Worm (Caenorhabditis elegans) whole organism, L2 larva: Measurements from ENCODE around the gene F19C7.4.
A peak's percentile ranks its signal among the peaks of the same experiment; 100 is the strongest.

Experiments used
- F13H6.1 ChIP-seq: sonication (generic microtip); optimal IDR thresholded peaks from 2 replicates; lab custom pipeline; 2016; ENCODE audit warnings: missing genetic modification characterization, missing compliant biosample characterization
- R02D3.7 ChIP-seq: fragments of 150-350 bp; optimal IDR thresholded peaks from 2 replicates; lab custom pipeline; 2014; ENCODE audit warnings: missing biosample characterization, missing genetic modification characterization
- Y55F3AM.14 ChIP-seq: fragments of 200-800 bp; sonication (Bioruptor generic); optimal IDR thresholded peaks from 2 replicates; lab custom pipeline; 2018; ENCODE audit warnings: mild to moderate bottlenecking, missing genetic modification characterization, missing compliant biosample characterization
- alr-1 ChIP-seq: fragments of 150-350 bp; optimal IDR thresholded peaks from 2 replicates; lab custom pipeline; 2014; ENCODE audit warnings: missing biosample characterization, missing genetic modification characterization
- ceh-82 ChIP-seq: fragments of 150-350 bp; optimal IDR thresholded peaks from 2 replicates; lab custom pipeline; 2014; ENCODE audit warnings: missing biosample characterization, missing genetic modification characterization
- crh-2 ChIP-seq: sonication (generic microtip); optimal IDR thresholded peaks from 2 replicates; lab custom pipeline; 2017; ENCODE audit warnings: missing biosample characterization, missing genetic modification characterization
- dmd-4 ChIP-seq: sonication (generic microtip); optimal IDR thresholded peaks from 2 replicates; lab custom pipeline; 2017; ENCODE audit warnings: missing biosample characterization, missing genetic modification characterization
- elt-1 ChIP-seq: fragments of 150-350 bp; optimal IDR thresholded peaks from 2 replicates; lab custom pipeline; 2014; ENCODE audit warnings: missing biosample characterization, missing genetic modification characterization
- elt-3 ChIP-seq: sonication (generic microtip); optimal IDR thresholded peaks from 2 replicates; lab custom pipeline; 2017; ENCODE audit warnings: missing biosample characterization, missing genetic modification characterization
- fos-1 ChIP-seq: fragments of 150-350 bp; optimal IDR thresholded peaks from 2 replicates; lab custom pipeline; 2014; ENCODE audit warnings: missing biosample characterization, missing genetic modification characterization
- gmeb-1 ChIP-seq: fragments of 150-350 bp; optimal IDR thresholded peaks from 2 replicates; lab custom pipeline; 2014; ENCODE audit warnings: missing biosample characterization, missing genetic modification characterization
- lin-11 ChIP-seq: fragments of 150-350 bp; sonication (generic microtip); optimal IDR thresholded peaks from 2 replicates; lab custom pipeline; 2014; ENCODE audit warnings: missing biosample characterization, missing genetic modification characterization, inconsistent platforms, mixed read lengths
- lin-13 ChIP-seq: fragments of 150-350 bp; optimal IDR thresholded peaks from 2 replicates; lab custom pipeline; 2014; ENCODE audit warnings: missing biosample characterization, missing genetic modification reagents, missing genetic modification characterization
- lin-39 ChIP-seq: fragments of 150-350 bp; optimal IDR thresholded peaks from 2 replicates; lab custom pipeline; 2014; ENCODE audit warnings: missing biosample characterization, missing genetic modification reagents, missing genetic modification characterization
- mab-5 ChIP-seq: fragments of 150-350 bp; optimal IDR thresholded peaks from 2 replicates; lab custom pipeline; 2014; ENCODE audit warnings: missing biosample characterization, missing genetic modification characterization
- mdl-1 ChIP-seq, 2 experiments: fragments of 150-350 bp in 1 of 2; sonication (generic microtip) in 1 of 2; optimal IDR thresholded peaks; 2 replicates each; lab custom pipeline; 2017; ENCODE audit warnings: missing biosample characterization in 2 of 2, missing genetic modification characterization in 2 of 2
- nhr-10 ChIP-seq: sonication (generic microtip); optimal IDR thresholded peaks from 2 replicates; lab custom pipeline; 2017; ENCODE audit warnings: missing biosample characterization, missing genetic modification characterization
- nhr-12 ChIP-seq: fragments of 150-350 bp; optimal IDR thresholded peaks from 2 replicates; lab custom pipeline; 2014; ENCODE audit warnings: missing biosample characterization, missing genetic modification characterization
- nhr-23 ChIP-seq: fragments of 150-350 bp; optimal IDR thresholded peaks from 2 replicates; lab custom pipeline; 2014; ENCODE audit warnings: missing biosample characterization, missing genetic modification reagents, missing genetic modification characterization
- nhr-237 ChIP-seq: fragments of 150-350 bp; optimal IDR thresholded peaks from 2 replicates; lab custom pipeline; 2014; ENCODE audit warnings: missing biosample characterization, missing genetic modification characterization
- nhr-25 ChIP-seq: fragments of 150-350 bp; sonication (generic microtip); optimal IDR thresholded peaks from 3 replicates; lab custom pipeline; 2014; ENCODE audit warnings: missing biosample characterization, missing genetic modification characterization
- nhr-6 ChIP-seq: fragments of 150-350 bp; optimal IDR thresholded peaks from 2 replicates; lab custom pipeline; 2014; ENCODE audit warnings: missing biosample characterization, missing genetic modification characterization
- nhr-77 ChIP-seq: fragments of 150-350 bp; optimal IDR thresholded peaks from 2 replicates; lab custom pipeline; 2014; ENCODE audit warnings: missing biosample characterization, missing genetic modification characterization
- peb-1 ChIP-seq: fragments of 150-350 bp; optimal IDR thresholded peaks from 2 replicates; lab custom pipeline; 2014; ENCODE audit warnings: missing biosample characterization, missing genetic modification characterization
- sma-3 ChIP-seq: sonication (generic microtip); optimal IDR thresholded peaks from 2 replicates; lab custom pipeline; 2016; ENCODE audit warnings: missing genetic modification reagents, missing genetic modification characterization, missing compliant biosample characterization
- sma-9 ChIP-seq, 2 experiments: fragments of 150-350 bp in 1 of 2; sonication (generic microtip) in 1 of 2; optimal IDR thresholded peaks; 2 replicates each; lab custom pipeline; 2014 to 2016; ENCODE audit warnings: missing genetic modification characterization in 2 of 2, mild to moderate bottlenecking in 1 of 2, missing biosample characterization in 1 of 2, missing compliant biosample characterization in 1 of 2, missing genetic modification reagents in 1 of 2, moderate library complexity in 1 of 2
- unc-62 ChIP-seq: fragments of 150-350 bp; optimal IDR thresholded peaks from 2 replicates; lab custom pipeline; 2014; ENCODE audit warnings: missing biosample characterization, missing genetic modification reagents, missing genetic modification characterization
- ztf-1 ChIP-seq: fragments of 200-800 bp; sonication (Bioruptor generic); conservative IDR thresholded peaks from 2 replicates; pipeline ENCODE4 v1.3.6; 2022; ENCODE audit warnings: missing genetic modification characterization, missing compliant biosample characterization
- ztf-11 ChIP-seq: sonication (generic microtip); optimal IDR thresholded peaks from 2 replicates; lab custom pipeline; 2017; ENCODE audit warnings: missing biosample characterization, missing genetic modification characterization

F19C7.4 gene

DNA sequence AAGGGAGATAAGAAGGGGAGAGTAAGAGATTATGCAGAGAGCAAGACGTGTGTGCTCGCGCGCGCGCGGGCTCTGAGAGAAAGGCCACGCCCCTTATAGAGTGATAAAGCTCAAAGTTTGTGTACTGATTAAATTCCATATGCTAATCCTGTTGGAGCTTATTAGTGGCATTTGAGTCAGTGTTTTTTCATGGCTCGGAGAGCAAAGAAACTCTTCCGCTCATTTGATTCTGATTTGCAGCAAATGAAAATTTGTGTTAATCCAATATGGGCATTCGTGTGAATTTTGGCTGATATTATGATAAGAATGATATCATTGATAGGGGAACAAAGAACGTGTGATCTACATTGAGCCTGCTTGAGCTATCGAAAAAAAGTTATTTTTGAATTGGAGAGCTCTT lies 10.9 kb downstream of the F19C7.4 start:
- TF ChIP-seq lin-11 (tag; lab: Kevin White, UChicago) (peak; percentile 24), nhr-23 (no peak), unc-62 (GFP tag; lab: Kevin White, UChicago) (no peak)

DNA sequence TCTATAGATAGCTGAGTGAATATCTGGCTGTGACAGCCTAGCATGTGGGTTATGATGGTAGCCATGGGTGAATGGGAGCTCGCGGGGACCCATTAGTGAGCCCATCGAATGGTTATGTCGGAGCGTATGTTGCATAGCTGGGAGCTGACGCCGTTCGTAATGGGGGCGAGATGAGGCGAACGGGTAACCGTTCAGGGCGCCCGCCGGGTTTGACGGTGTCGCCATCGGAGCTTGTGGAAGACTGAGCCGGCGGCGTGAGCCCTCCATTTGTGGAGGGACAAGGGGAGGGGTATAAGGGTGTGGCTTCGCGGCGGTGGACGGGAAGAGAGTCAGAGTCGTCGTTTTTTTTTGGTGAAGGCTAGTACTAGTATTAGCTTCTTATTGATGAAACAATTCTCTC lies 21.2 kb downstream of the F19C7.4 start:
- TF ChIP-seq Y55F3AM.14 (GFP tag; lab: Kevin White, UChicago) (no peak), lin-11 (tag; lab: Kevin White, UChicago) (no peak), mdl-1 (tag; optimal IDR thresholded peaks at IDR 0.05; lab: Kevin White, UChicago) (no peak)
- TF ChIP-seq, all 48 proteins: peak for 0

DNA sequence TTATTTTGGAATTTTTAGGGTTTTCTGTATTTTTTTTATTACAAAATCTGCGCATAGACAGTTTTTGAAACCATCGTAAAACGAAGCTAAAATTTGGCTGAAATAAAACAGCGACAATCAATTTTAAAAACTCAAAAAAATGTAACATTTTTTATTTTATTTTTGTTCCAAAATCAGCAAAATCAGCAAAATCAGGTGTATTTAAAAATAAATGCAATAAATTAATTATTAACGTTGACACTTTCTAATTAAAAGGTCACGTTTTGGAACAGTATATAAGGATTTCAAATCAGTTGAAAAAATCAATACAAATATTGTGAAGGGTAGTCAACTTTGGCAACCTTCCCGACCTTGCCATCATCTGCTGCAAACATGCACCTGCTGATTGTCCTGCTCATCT lies 30.7 kb downstream of the F19C7.4 start, which contains the start of gene R105.1:
R105.1 (plus strand) TSS at position 301 of the 400 bp plus-strand sequence.
- TF ChIP-seq fos-1 (no peak), lin-39 (tag; lab: Kevin White, UChicago) (no peak), lin-11 (tag; lab: Kevin White, UChicago) (no peak), sma-3 (GFP tag; lab: Kevin White, UChicago) (no peak), gmeb-1 (no peak), nhr-23 (no peak), nhr-237 (no peak), crh-2 (tag; lab: Kevin White, UChicago) (no peak), mab-5 (no peak), dmd-4 (tag; lab: Kevin White, UChicago) (no peak), lin-13 (GFP tag; lab: Kevin White, UChicago) (no peak), nhr-12 (tag; lab: Kevin White, UChicago) (no peak)
- TF ChIP-seq, all 48 proteins: peak for 0

DNA sequence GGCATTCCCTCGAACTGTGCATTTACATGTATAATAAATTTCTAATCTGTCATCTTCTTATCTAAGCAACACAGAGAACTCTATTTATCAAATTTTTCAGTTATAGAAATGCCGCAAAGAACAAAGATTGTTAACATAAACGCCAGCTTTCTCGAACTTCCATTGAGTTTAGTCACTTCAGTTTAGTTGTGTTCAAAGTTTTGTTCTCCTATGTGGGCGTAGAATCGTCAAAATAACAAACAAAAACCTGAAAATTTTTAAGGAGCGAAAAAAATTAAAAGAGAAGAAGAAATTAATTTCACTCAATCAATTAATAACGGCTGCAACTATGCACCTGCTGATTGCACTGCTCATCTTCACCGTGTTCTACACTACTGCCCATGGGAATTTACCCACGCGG lies 33.3 kb downstream of the F19C7.4 start, which contains the start of gene R105.5:
R105.5 (plus strand) TSS at position 301 of the 400 bp plus-strand sequence.
- TF ChIP-seq ceh-82 (tag; lab: Kevin White, UChicago) (no peak), ztf-11 (tag; lab: Kevin White, UChicago) (no peak), R02D3.7 (no peak), nhr-25 (tag; lab: Kevin White, UChicago) (no peak), alr-1 (tag; lab: Kevin White, UChicago) (no peak), nhr-6 (no peak), lin-13 (GFP tag; lab: Kevin White, UChicago) (no peak), elt-3 (tag; lab: Kevin White, UChicago) (no peak), ztf-1 (GFP tag; lab: Robert Waterston, UW) (no peak), elt-1 (tag; lab: Kevin White, UChicago) (no peak)

DNA sequence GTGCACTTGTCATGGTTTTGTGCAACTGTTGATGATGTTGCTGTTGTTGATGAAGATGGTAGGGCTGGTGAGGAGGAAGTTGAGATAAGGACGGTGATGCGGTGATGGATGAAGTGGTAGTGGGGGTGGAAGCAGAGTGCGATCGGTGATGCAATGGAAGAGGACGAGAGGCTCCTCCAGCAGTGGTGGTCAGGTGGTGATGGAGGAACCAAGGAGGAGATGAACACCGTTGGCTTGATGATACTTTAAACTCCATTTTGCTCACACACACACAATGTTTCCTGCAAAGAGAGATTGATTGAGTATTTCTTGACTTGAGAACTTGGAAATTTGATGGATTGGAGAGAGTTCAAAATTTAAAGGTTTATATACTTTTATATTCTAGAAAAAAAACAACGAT lies 35.2 kb downstream of the F19C7.4 start, which contains the start of gene F19C7.8:
F19C7.8 (minus strand) TSS at position 256 of the 400 bp plus-strand sequence.
- peak; percentile 52 for TF ChIP-seq sma-9 (GFP tag; optimal IDR thresholded peaks at IDR 0.05; lab: Kevin White, UChicago)
- no peak for TF ChIP-seq sma-9 (tag; optimal IDR thresholded peaks at IDR 0.05; lab: Kevin White, UChicago)
- no peak for TF ChIP-seq peb-1
- no peak for TF ChIP-seq nhr-77 (tag; lab: Kevin White, UChicago)
- TF ChIP-seq F13H6.1 (tag; lab: Kevin White, UChicago): peak; percentile 36

DNA sequence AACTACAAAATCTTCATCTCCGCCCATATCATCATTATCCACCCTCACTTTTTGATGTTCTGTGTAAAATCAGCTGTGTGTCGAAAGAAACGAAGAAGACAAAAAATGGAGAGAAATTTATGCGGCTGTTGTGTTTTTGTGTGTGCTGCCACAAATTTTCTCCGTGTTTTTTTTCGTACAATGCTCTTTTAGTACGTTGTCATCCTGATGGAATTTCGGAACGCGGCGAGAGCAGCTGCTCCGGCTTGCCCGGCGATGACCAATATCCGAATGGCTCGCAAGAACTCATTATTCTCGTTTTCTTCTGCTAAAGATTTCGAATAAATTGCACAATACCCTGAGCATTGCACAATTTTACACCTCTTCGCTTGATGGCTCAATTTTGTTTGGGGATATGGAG lies 36.7 kb downstream of the F19C7.4 start:
- TF ChIP-seq nhr-237 (no peak), sma-3 (GFP tag; lab: Kevin White, UChicago) (no peak), lin-39 (tag; lab: Kevin White, UChicago) (no peak), mab-5 (no peak), nhr-10 (tag; lab: Kevin White, UChicago) (no peak), ztf-11 (tag; lab: Kevin White, UChicago) (no peak), crh-2 (tag; lab: Kevin White, UChicago) (no peak), F13H6.1 (tag; lab: Kevin White, UChicago) (no peak), sma-9 (GFP tag; optimal IDR thresholded peaks at IDR 0.05; lab: Kevin White, UChicago) (no peak), sma-9 (tag; optimal IDR thresholded peaks at IDR 0.05; lab: Kevin White, UChicago) (no peak), nhr-6 (no peak), fos-1 (no peak), ceh-82 (tag; lab: Kevin White, UChicago) (no peak), nhr-23 (no peak), R02D3.7 (no peak), elt-3 (tag; lab: Kevin White, UChicago) (no peak), alr-1 (tag; lab: Kevin White, UChicago) (no peak)
